Worm (Caenorhabditis elegans) whole organism, mixed stage, embryonic: ENCODE data around the gene C17A2.4.

Source experiments
- elt-3 ChIP-seq: fragments of 150-350 bp; optimal IDR thresholded peaks from 2 replicates; lab custom pipeline; 2014; ENCODE audit warnings: missing biosample characterization, missing genetic modification characterization
- lin-13 ChIP-seq: fragments of 150-350 bp; optimal IDR thresholded peaks from 2 replicates; lab custom pipeline; 2014; ENCODE audit warnings: missing biosample characterization, missing genetic modification characterization
- lin-32 ChIP-seq: fragments of 200-800 bp; sonication (Bioruptor generic); optimal IDR thresholded peaks from 2 replicates; lab custom pipeline; 2018; ENCODE audit warnings: mild to moderate bottlenecking, missing genetic modification characterization, missing compliant biosample characterization
- nhr-237 ChIP-seq: fragments of 150-350 bp; optimal IDR thresholded peaks from 2 replicates; lab custom pipeline; 2014; ENCODE audit warnings: missing biosample characterization, missing genetic modification characterization
- snpc-4 ChIP-seq: fragments of 150-350 bp; optimal IDR thresholded peaks from 2 replicates; lab custom pipeline; 2014; ENCODE audit warnings: missing biosample characterization, missing genetic modification characterization
- unc-62 ChIP-seq: fragments of 150-350 bp; optimal IDR thresholded peaks from 2 replicates; lab custom pipeline; 2014; ENCODE audit warnings: missing biosample characterization, missing genetic modification reagents, missing genetic modification characterization

ce11 chrII:3869601-3870000 lies 29.9 kb downstream of the C17A2.4 start, which contains the start of gene oac-10:
- TF ChIP-seq unc-62 (GFP tag; lab: Kevin White, UChicago), result no peak
- no peak for TF ChIP-seq lin-13 (tag; lab: Kevin White, UChicago)
- no peak for TF ChIP-seq elt-3 (tag; lab: Kevin White, UChicago)
- no peak for TF ChIP-seq lin-32 (GFP tag; lab: Kevin White, UChicago)
- TF ChIP-seq snpc-4 (tag; lab: Kevin White, UChicago), result no peak
- TF ChIP-seq nhr-237 (tag; lab: Kevin White, UChicago), result no peak
